Fruit fly (Drosophila melanogaster) whole organism, pupa: ENCODE data around the gene CG31231.

Experiments used
- CG10348 ChIP-seq: fragments of 200-800 bp; sonication (Bioruptor generic); IDR thresholded peaks from 2 replicates; pipeline ENCODE4 v1.3.6; 2022; ENCODE audit warnings: missing biosample characterization, missing genetic modification characterization
- CG12605 ChIP-seq: fragments of 200-800 bp; sonication (Bioruptor generic); IDR thresholded peaks from 2 replicates; pipeline ENCODE4 v1.3.6; 2022; ENCODE audit warnings: missing biosample characterization, missing genetic modification characterization
- CG13204 ChIP-seq: fragments of 200-800 bp; sonication (Bioruptor generic); optimal IDR thresholded peaks from 2 replicates; lab custom pipeline; 2018; ENCODE audit warnings: missing biosample characterization, mild to moderate bottlenecking, missing genetic modification characterization, moderate library complexity
- CG14655 ChIP-seq: fragments of 200-800 bp; sonication (Bioruptor generic); optimal IDR thresholded peaks from 3 replicates; lab custom pipeline; 2017; ENCODE audit warnings: mild to moderate bottlenecking, missing biosample characterization, missing genetic modification reagents, missing genetic modification characterization
- CG15710 ChIP-seq: fragments of 200-800 bp; sonication (Bioruptor generic); optimal IDR thresholded peaks from 2 replicates; lab custom pipeline; 2018; ENCODE audit warnings: missing biosample characterization, mild to moderate bottlenecking, missing genetic modification characterization, moderate library complexity
- CG17806 ChIP-seq: fragments of 200-800 bp; sonication (Bioruptor generic); optimal IDR thresholded peaks from 2 replicates; lab custom pipeline; 2018; ENCODE audit warnings: missing biosample characterization, mild to moderate bottlenecking, missing genetic modification characterization, moderate library complexity
- CG32121 ChIP-seq: fragments of 200-800 bp; sonication (Bioruptor generic); IDR thresholded peaks from 2 replicates; pipeline ENCODE4 v1.3.6; 2022; ENCODE audit warnings: missing biosample characterization, missing genetic modification characterization
- CG34367 ChIP-seq: fragments of 200-800 bp; sonication (Bioruptor generic); optimal IDR thresholded peaks from 2 replicates; lab custom pipeline; 2018; ENCODE audit warnings: missing biosample characterization, mild to moderate bottlenecking, missing genetic modification characterization
- CG4496 ChIP-seq: fragments of 200-800 bp; sonication (Bioruptor generic); IDR thresholded peaks from 3 replicates; pipeline ENCODE4 v1.3.6; 2022; ENCODE audit warnings: missing biosample characterization, missing genetic modification characterization
- CG8159 ChIP-seq: fragments of 200-800 bp; sonication (Bioruptor generic); optimal IDR thresholded peaks from 3 replicates; lab custom pipeline; 2018; ENCODE audit warnings: missing biosample characterization, mild to moderate bottlenecking, missing genetic modification characterization, moderate library complexity
- CG8301 ChIP-seq: fragments of 200-800 bp; sonication (Bioruptor generic); optimal IDR thresholded peaks from 2 replicates; lab custom pipeline; 2018; ENCODE audit warnings: missing biosample characterization, mild to moderate bottlenecking, missing genetic modification characterization
- CG9948 ChIP-seq: fragments of 200-800 bp; sonication (Bioruptor generic); optimal IDR thresholded peaks from 2 replicates; lab custom pipeline; 2018; ENCODE audit warnings: missing biosample characterization, mild to moderate bottlenecking, missing genetic modification characterization, moderate library complexity
- D1 ChIP-seq: fragments of 200-800 bp; sonication (Bioruptor generic); optimal IDR thresholded peaks from 2 replicates; lab custom pipeline; 2018; ENCODE audit warnings: missing biosample characterization, mild to moderate bottlenecking, missing genetic modification characterization, moderate library complexity
- EcR ChIP-seq: fragments of 200-800 bp; sonication (Bioruptor generic); optimal IDR thresholded peaks from 3 replicates; lab custom pipeline; 2019; ENCODE audit warnings: missing biosample characterization, missing genetic modification characterization, mild to moderate bottlenecking, moderate library complexity, missing genetic modification reagents
- Ets98B ChIP-seq: fragments of 200-800 bp; sonication (Bioruptor generic); IDR thresholded peaks from 2 replicates; pipeline ENCODE4 v1.3.6; 2022; ENCODE audit warnings: missing biosample characterization, missing genetic modification characterization
- Pif1A ChIP-seq: fragments of 200-800 bp; sonication (Bioruptor generic); optimal IDR thresholded peaks from 3 replicates; lab custom pipeline; 2016; ENCODE audit warnings: missing biosample characterization, missing genetic modification characterization
- Pif1B ChIP-seq: fragments of 200-800 bp; sonication (Bioruptor generic); optimal IDR thresholded peaks from 3 replicates; lab custom pipeline; 2016; ENCODE audit warnings: missing biosample characterization, missing genetic modification characterization
- Snoo ChIP-seq: fragments of 200-800 bp; sonication (Bioruptor generic); optimal IDR thresholded peaks from 3 replicates; lab custom pipeline; 2017; ENCODE audit warnings: missing biosample characterization, mild to moderate bottlenecking, missing genetic modification characterization, inconsistent platforms
- fd96Ca ChIP-seq: fragments of 200-800 bp; sonication (Bioruptor generic); IDR thresholded peaks from 3 replicates; pipeline ENCODE4 v1.3.6; 2022; ENCODE audit warnings: missing biosample characterization, missing genetic modification characterization
- gl ChIP-seq: fragments of 200-800 bp; sonication (Bioruptor generic); optimal IDR thresholded peaks from 2 replicates; lab custom pipeline; 2018; ENCODE audit warnings: missing biosample characterization, mild to moderate bottlenecking, missing genetic modification characterization
- rn ChIP-seq: fragments of 200-800 bp; sonication (Bioruptor generic); IDR thresholded peaks from 2 replicates; pipeline ENCODE4 v1.3.6; 2022; ENCODE audit warnings: missing biosample characterization, missing genetic modification characterization

Gene CG31231

dm6 chr3R:18693611-18694010, 28.4 kb downstream of the CG31231 start, which contains the start of gene CG14300:
Gene CG14300, minus strand, starts transcription at chr3R:18693711.
- TF ChIP-seq CG34367 (tag; lab: Kevin White, UChicago) (no peak), CG12605 (no peak), CG8301 (tag; lab: Kevin White, UChicago) (no peak), gl (tag; lab: Kevin White, UChicago) (no peak), fd96Ca (no peak), rn (no peak), Pif1B (GFP tag; lab: Kevin White, UChicago) (no peak), CG15710 (tag; lab: Kevin White, UChicago) (no peak), CG4496 (no peak)

dm6 chr3R:18694952-18695351, 29.8 kb downstream of the CG31231 start, which contains the start of gene CG34282:
Gene CG34282, plus strand, starts transcription at chr3R:18695252.
- TF ChIP-seq CG12605 (no peak), CG10348 (GFP tag; lab: Robert Waterston, UW) (no peak)

- no peak for TF ChIP-seq CG13204 (GFP tag; lab: Kevin White, UChicago)
- no peak for TF ChIP-seq EcR (GFP tag; lab: Kevin White, UChicago)
- no peak for TF ChIP-seq CG9948 (tag; lab: Kevin White, UChicago)
- no peak for TF ChIP-seq CG8301 (tag; lab: Kevin White, UChicago)
- no peak for TF ChIP-seq Ets98B (GFP tag; lab: Robert Waterston, UW)
- TF ChIP-seq CG12605 = no peak
- TF ChIP-seq Snoo (tag; lab: Kevin White, UChicago) = no peak
- TF ChIP-seq rn = no peak
- TF ChIP-seq fd96Ca = no peak
- no peak for TF ChIP-seq CG4496
- TF ChIP-seq D1 (tag; lab: Kevin White, UChicago) = no peak
- no peak for TF ChIP-seq CG10348 (GFP tag; lab: Robert Waterston, UW)
- no peak for TF ChIP-seq CG15710 (tag; lab: Kevin White, UChicago)
- TF ChIP-seq CG8159 (tag; lab: Kevin White, UChicago) = no peak
- no peak for TF ChIP-seq CG17806 (tag; lab: Kevin White, UChicago)
- TF ChIP-seq CG34367 (tag; lab: Kevin White, UChicago) = no peak
- no peak for TF ChIP-seq CG14655
- TF ChIP-seq gl (tag; lab: Kevin White, UChicago) = no peak
- TF ChIP-seq CG32121 (GFP tag; lab: Robert Waterston, UW) = no peak
- TF ChIP-seq Pif1A (GFP tag; lab: Kevin White, UChicago) = no peak
These were observed 33.9 kb downstream of the CG31231 start for dm6 chr3R:18698855-18699569.

- TF ChIP-seq CG10348 (GFP tag; lab: Robert Waterston, UW) (no peak), CG17806 (tag; lab: Kevin White, UChicago) (no peak), rn (no peak), CG9948 (tag; lab: Kevin White, UChicago) (no peak), CG32121 (GFP tag; lab: Robert Waterston, UW) (no peak), CG34367 (tag; lab: Kevin White, UChicago) (no peak), gl (tag; lab: Kevin White, UChicago) (no peak)
These were observed 38.4 kb downstream of the CG31231 start for dm6 chr3R:18703514-18703913.

- TF ChIP-seq Pif1B (GFP tag; lab: Kevin White, UChicago) (no peak), CG10348 (GFP tag; lab: Robert Waterston, UW) (no peak), CG17806 (tag; lab: Kevin White, UChicago) (no peak), Snoo (tag; lab: Kevin White, UChicago) (no peak), CG4496 (no peak), CG8159 (tag; lab: Kevin White, UChicago) (no peak), gl (tag; lab: Kevin White, UChicago) (no peak), CG8301 (tag; lab: Kevin White, UChicago) (no peak), Pif1A (GFP tag; lab: Kevin White, UChicago) (no peak), CG13204 (GFP tag; lab: Kevin White, UChicago) (no peak), CG15710 (tag; lab: Kevin White, UChicago) (no peak), CG9948 (tag; lab: Kevin White, UChicago) (no peak), CG14655 (no peak), rn (no peak), CG32121 (GFP tag; lab: Robert Waterston, UW) (no peak), CG34367 (tag; lab: Kevin White, UChicago) (no peak), CG12605 (no peak), EcR (GFP tag; lab: Kevin White, UChicago) (no peak)
- TF ChIP-seq, all 21 proteins: peak for 0
These were observed 40.0 kb downstream of the CG31231 start, which contains the start of the genes ChAT and VAChT for dm6 chr3R:18705150-18705549. Gene ChAT, plus strand, starts transcription at chr3R:18705501. Gene VAChT, plus strand, starts transcription at chr3R:18705501.

- TF ChIP-seq CG9948 (tag; lab: Kevin White, UChicago) = no peak
- TF ChIP-seq CG4496 = no peak
- no peak for TF ChIP-seq CG15710 (tag; lab: Kevin White, UChicago)
- no peak for TF ChIP-seq CG10348 (GFP tag; lab: Robert Waterston, UW)
- no peak for TF ChIP-seq Pif1A (GFP tag; lab: Kevin White, UChicago)
- no peak for TF ChIP-seq CG34367 (tag; lab: Kevin White, UChicago)
- TF ChIP-seq Snoo (tag; lab: Kevin White, UChicago) = no peak
- no peak for TF ChIP-seq CG8301 (tag; lab: Kevin White, UChicago)
These were observed 41.1 kb downstream of the CG31231 start for dm6 chr3R:18706289-18706688.
